Fruit fly (Drosophila melanogaster) whole organism, pupa: Measurements from ENCODE around the gene Cpr100A.

Experiments
- CG10348 ChIP-seq: fragments of 200-800 bp; sonication (Bioruptor generic); IDR thresholded peaks from 2 replicates; pipeline ENCODE4 v1.3.6; 2022; ENCODE audit warnings: missing biosample characterization, missing genetic modification characterization
- CG12605 ChIP-seq: fragments of 200-800 bp; sonication (Bioruptor generic); IDR thresholded peaks from 2 replicates; pipeline ENCODE4 v1.3.6; 2022; ENCODE audit warnings: missing biosample characterization, missing genetic modification characterization
- CG13204 ChIP-seq: fragments of 200-800 bp; sonication (Bioruptor generic); optimal IDR thresholded peaks from 2 replicates; lab custom pipeline; 2018; ENCODE audit warnings: missing biosample characterization, mild to moderate bottlenecking, missing genetic modification characterization, moderate library complexity
- CG14655 ChIP-seq: fragments of 200-800 bp; sonication (Bioruptor generic); optimal IDR thresholded peaks from 3 replicates; lab custom pipeline; 2017; ENCODE audit warnings: mild to moderate bottlenecking, missing biosample characterization, missing genetic modification reagents, missing genetic modification characterization
- CG15710 ChIP-seq: fragments of 200-800 bp; sonication (Bioruptor generic); optimal IDR thresholded peaks from 2 replicates; lab custom pipeline; 2018; ENCODE audit warnings: missing biosample characterization, mild to moderate bottlenecking, missing genetic modification characterization, moderate library complexity
- CG17806 ChIP-seq: fragments of 200-800 bp; sonication (Bioruptor generic); optimal IDR thresholded peaks from 2 replicates; lab custom pipeline; 2018; ENCODE audit warnings: missing biosample characterization, mild to moderate bottlenecking, missing genetic modification characterization, moderate library complexity
- CG32121 ChIP-seq: fragments of 200-800 bp; sonication (Bioruptor generic); IDR thresholded peaks from 2 replicates; pipeline ENCODE4 v1.3.6; 2022; ENCODE audit warnings: missing biosample characterization, missing genetic modification characterization
- CG34367 ChIP-seq: fragments of 200-800 bp; sonication (Bioruptor generic); optimal IDR thresholded peaks from 2 replicates; lab custom pipeline; 2018; ENCODE audit warnings: missing biosample characterization, mild to moderate bottlenecking, missing genetic modification characterization
- CG4496 ChIP-seq: fragments of 200-800 bp; sonication (Bioruptor generic); IDR thresholded peaks from 3 replicates; pipeline ENCODE4 v1.3.6; 2022; ENCODE audit warnings: missing biosample characterization, missing genetic modification characterization
- CG8159 ChIP-seq: fragments of 200-800 bp; sonication (Bioruptor generic); optimal IDR thresholded peaks from 3 replicates; lab custom pipeline; 2018; ENCODE audit warnings: missing biosample characterization, mild to moderate bottlenecking, missing genetic modification characterization, moderate library complexity
- CG8301 ChIP-seq: fragments of 200-800 bp; sonication (Bioruptor generic); optimal IDR thresholded peaks from 2 replicates; lab custom pipeline; 2018; ENCODE audit warnings: missing biosample characterization, mild to moderate bottlenecking, missing genetic modification characterization
- CG9948 ChIP-seq: fragments of 200-800 bp; sonication (Bioruptor generic); optimal IDR thresholded peaks from 2 replicates; lab custom pipeline; 2018; ENCODE audit warnings: missing biosample characterization, mild to moderate bottlenecking, missing genetic modification characterization, moderate library complexity
- D1 ChIP-seq: fragments of 200-800 bp; sonication (Bioruptor generic); optimal IDR thresholded peaks from 2 replicates; lab custom pipeline; 2018; ENCODE audit warnings: missing biosample characterization, mild to moderate bottlenecking, missing genetic modification characterization, moderate library complexity
- EcR ChIP-seq: fragments of 200-800 bp; sonication (Bioruptor generic); optimal IDR thresholded peaks from 3 replicates; lab custom pipeline; 2019; ENCODE audit warnings: missing biosample characterization, missing genetic modification characterization, mild to moderate bottlenecking, moderate library complexity, missing genetic modification reagents
- Ets98B ChIP-seq: fragments of 200-800 bp; sonication (Bioruptor generic); IDR thresholded peaks from 2 replicates; pipeline ENCODE4 v1.3.6; 2022; ENCODE audit warnings: missing biosample characterization, missing genetic modification characterization
- Pif1A ChIP-seq: fragments of 200-800 bp; sonication (Bioruptor generic); optimal IDR thresholded peaks from 3 replicates; lab custom pipeline; 2016; ENCODE audit warnings: missing biosample characterization, missing genetic modification characterization
- Pif1B ChIP-seq: fragments of 200-800 bp; sonication (Bioruptor generic); optimal IDR thresholded peaks from 3 replicates; lab custom pipeline; 2016; ENCODE audit warnings: missing biosample characterization, missing genetic modification characterization
- Snoo ChIP-seq: fragments of 200-800 bp; sonication (Bioruptor generic); optimal IDR thresholded peaks from 3 replicates; lab custom pipeline; 2017; ENCODE audit warnings: missing biosample characterization, mild to moderate bottlenecking, missing genetic modification characterization, inconsistent platforms
- fd96Ca ChIP-seq: fragments of 200-800 bp; sonication (Bioruptor generic); IDR thresholded peaks from 3 replicates; pipeline ENCODE4 v1.3.6; 2022; ENCODE audit warnings: missing biosample characterization, missing genetic modification characterization
- gl ChIP-seq: fragments of 200-800 bp; sonication (Bioruptor generic); optimal IDR thresholded peaks from 2 replicates; lab custom pipeline; 2018; ENCODE audit warnings: missing biosample characterization, mild to moderate bottlenecking, missing genetic modification characterization
- rn ChIP-seq: fragments of 200-800 bp; sonication (Bioruptor generic); IDR thresholded peaks from 2 replicates; pipeline ENCODE4 v1.3.6; 2022; ENCODE audit warnings: missing biosample characterization, missing genetic modification characterization

The Cpr100A gene

DNA sequence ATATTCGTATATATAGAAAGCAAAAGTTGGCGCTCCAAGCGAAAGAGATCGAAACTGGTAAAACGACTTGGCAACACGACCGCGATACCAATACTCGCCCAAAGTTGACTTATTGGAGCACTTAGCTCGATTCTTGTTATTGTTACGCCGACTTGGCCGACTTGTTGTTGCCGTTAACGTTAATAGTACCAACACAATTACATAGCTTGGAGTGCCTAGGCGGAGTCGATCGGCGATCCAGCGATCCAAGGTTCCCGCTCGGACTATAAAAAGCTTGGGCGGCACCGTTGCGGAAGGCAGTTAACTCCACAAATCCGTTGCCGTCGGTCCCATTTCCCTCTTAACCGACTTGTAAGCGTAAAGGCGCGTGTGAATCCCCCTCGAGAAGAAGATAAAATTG, at the start of gene Cpr100A:
Gene Cpr100A, plus strand, starts transcription at position 290 of the 400 bp plus-strand sequence.
- TF ChIP-seq CG14655 (GFP tag; lab: Kevin White, UChicago): no peak
- TF ChIP-seq CG17806 (tag; lab: Kevin White, UChicago): no peak
- TF ChIP-seq Snoo (tag; lab: Kevin White, UChicago): no peak
- TF ChIP-seq CG34367 (tag; lab: Kevin White, UChicago): no peak
- peak; percentile 38 for TF ChIP-seq CG13204 (GFP tag; lab: Kevin White, UChicago)
- TF ChIP-seq CG8159 (tag; lab: Kevin White, UChicago): no peak
- TF ChIP-seq CG15710 (tag; lab: Kevin White, UChicago): no peak
- TF ChIP-seq EcR (GFP tag; lab: Kevin White, UChicago): peak; percentile 57

DNA sequence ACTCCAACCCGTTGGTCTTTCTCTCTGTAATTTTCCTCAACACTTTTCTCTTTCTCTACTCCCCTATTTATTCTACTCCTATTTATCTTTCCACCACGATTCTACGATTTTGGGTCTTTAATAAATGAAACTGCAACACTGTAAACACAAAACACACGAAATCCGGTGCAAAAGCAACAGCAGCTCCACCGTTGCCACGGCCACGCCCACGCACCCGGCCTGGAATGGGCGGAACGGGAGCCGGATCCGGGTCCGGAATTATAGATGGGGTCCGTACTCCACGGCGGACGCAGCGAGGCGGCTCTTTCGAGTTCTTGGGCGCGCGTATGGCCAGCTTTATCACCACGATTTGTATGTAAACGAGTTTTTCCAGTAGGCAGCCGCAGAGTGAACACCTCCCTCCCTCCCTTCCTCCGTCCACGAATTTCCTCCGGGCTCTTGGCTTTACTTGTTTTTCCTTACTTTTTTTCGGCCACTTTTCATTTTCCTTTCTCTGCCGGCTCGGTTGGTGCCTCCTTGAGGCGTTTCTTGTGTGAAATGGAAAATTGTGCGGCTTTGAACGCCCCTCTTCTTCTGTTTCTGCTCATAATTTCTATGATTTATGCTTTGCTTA, 46.5 kb upstream of the Cpr100A start:
- TF ChIP-seq fd96Ca (GFP tag; lab: Robert Waterston, UW) (0 out of 3 replicates have a peak, but pooled peaks have one; percentile 38), CG4496 (GFP tag; lab: Robert Waterston, UW) (peak; percentile 53), CG14655 (GFP tag; lab: Kevin White, UChicago) (no peak)

DNA sequence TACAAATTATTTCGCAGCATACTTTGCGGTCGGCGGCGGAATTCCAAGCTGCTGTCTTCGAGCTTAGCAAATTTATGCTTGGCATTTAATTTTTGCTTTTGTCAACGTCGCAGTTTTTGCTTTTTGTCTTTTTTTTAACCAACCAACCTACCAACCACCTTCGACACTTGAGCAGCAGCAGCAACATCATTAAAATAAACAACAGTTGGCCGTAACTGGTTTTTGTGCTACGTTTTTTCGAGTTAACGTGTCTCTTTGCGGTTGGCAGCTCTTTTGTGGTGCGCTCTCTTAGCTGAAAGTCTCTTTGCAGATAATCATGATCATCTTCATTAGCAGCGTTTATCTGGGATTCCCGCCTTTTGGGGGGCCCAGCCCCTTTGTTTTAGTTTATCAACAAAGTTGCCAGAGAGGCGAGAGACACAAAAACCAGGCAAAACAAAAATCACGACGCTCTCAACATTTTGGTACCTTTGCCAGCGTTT, 45.3 kb upstream of the Cpr100A start:
- TF ChIP-seq Pif1B (GFP tag; lab: Kevin White, UChicago) (peak; percentile 32), CG12605 (GFP tag; lab: Robert Waterston, UW) (peak; percentile 52), Snoo (tag; lab: Kevin White, UChicago) (no peak), CG13204 (GFP tag; lab: Kevin White, UChicago) (peak; percentile 74), CG8301 (tag; lab: Kevin White, UChicago) (no peak), CG4496 (GFP tag; lab: Robert Waterston, UW) (no peak), CG14655 (GFP tag; lab: Kevin White, UChicago) (no peak), CG9948 (tag; lab: Kevin White, UChicago) (no peak), D1 (tag; lab: Kevin White, UChicago) (no peak), fd96Ca (GFP tag; lab: Robert Waterston, UW) (no peak), EcR (GFP tag; lab: Kevin White, UChicago) (peak; percentile 72), CG15710 (tag; lab: Kevin White, UChicago) (peak; percentile 11), CG8159 (tag; lab: Kevin White, UChicago) (peak; percentile 18), CG32121 (GFP tag; lab: Robert Waterston, UW) (no peak), CG34367 (tag; lab: Kevin White, UChicago) (peak; percentile 57), Pif1A (GFP tag; lab: Kevin White, UChicago) (peak; percentile 60), CG17806 (tag; lab: Kevin White, UChicago) (peak; percentile 41), rn (GFP tag; lab: Robert Waterston, UW) (no peak), CG10348 (GFP tag; lab: Robert Waterston, UW) (no peak), gl (tag; lab: Kevin White, UChicago) (peak; percentile 78), Ets98B (GFP tag; lab: Robert Waterston, UW) (peak; percentile 15; the same call in 1 of the 2 replicates)

DNA sequence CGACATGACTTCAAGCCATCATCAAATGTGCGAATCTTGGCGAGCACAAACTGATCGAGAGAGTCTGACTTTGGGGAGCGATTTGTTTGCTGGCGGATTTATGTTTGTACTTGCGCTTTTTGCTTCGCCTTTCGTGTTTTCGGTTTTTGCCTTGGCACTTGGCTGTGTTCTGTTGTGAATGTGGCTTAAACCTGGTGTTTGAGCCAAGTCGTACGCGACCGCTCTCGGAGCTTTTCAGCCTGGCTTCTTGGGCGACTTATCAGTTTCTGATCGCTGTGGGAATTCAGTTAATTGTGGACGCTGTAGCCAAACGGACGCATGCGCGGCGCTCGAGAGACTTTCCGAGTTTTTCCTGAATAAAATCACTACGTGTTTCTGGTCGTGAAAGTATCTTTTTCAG, 39.8 kb upstream of the Cpr100A start, which contains the start of gene CG15544:
Gene CG15544, plus strand, starts transcription at position 276 of the 400 bp plus-strand sequence.
- TF ChIP-seq CG4496 (GFP tag; lab: Robert Waterston, UW) (peak; percentile 62; the same call in 2 of the 3 replicates), Ets98B (GFP tag; lab: Robert Waterston, UW) (peak; percentile 19; the same call in 1 of the 2 replicates), CG17806 (tag; lab: Kevin White, UChicago) (no peak), CG34367 (tag; lab: Kevin White, UChicago) (no peak), gl (tag; lab: Kevin White, UChicago) (no peak), CG15710 (tag; lab: Kevin White, UChicago) (no peak), CG10348 (GFP tag; lab: Robert Waterston, UW) (no peak), EcR (GFP tag; lab: Kevin White, UChicago) (no peak), CG9948 (tag; lab: Kevin White, UChicago) (no peak)

DNA sequence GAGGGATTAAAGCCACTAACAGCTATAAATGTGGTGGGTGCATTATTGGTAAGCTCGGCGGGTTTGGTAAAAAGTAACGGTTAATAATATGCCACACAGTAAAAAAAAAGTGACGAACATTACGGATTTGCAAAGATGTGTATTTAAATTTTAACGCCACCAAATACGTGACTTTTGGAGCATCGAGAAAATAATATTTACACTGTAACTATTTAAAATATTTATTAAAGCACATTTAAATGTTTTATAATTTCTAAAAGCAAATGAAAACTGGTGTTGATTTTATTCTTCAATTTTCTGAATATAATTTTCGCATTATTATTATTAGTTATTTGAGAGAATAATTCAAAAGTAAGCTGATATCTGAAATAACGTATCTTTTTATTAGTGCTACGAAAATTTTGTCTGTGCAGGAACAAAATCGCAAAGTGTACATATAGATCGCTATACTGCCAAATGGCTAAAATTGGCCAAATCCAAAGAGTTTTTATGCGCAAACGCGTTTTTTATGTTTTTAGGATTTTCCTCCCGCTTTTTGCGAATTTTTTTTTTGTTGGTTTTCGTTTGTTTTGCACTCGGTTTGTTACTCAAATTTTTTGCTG, 38.8 kb upstream of the Cpr100A start:
- TF ChIP-seq CG14655 (GFP tag; lab: Kevin White, UChicago): no peak
- no peak for TF ChIP-seq Pif1B (GFP tag; lab: Kevin White, UChicago)
- TF ChIP-seq CG12605 (GFP tag; lab: Robert Waterston, UW): no peak
- no peak for TF ChIP-seq CG17806 (tag; lab: Kevin White, UChicago)
- 0 out of 2 replicates have a peak, but pooled peaks have one; percentile 34 for TF ChIP-seq CG32121 (GFP tag; lab: Robert Waterston, UW)
- no peak for TF ChIP-seq EcR (GFP tag; lab: Kevin White, UChicago)
- TF ChIP-seq CG4496 (GFP tag; lab: Robert Waterston, UW): no peak
- no peak for TF ChIP-seq CG8301 (tag; lab: Kevin White, UChicago)
- no peak for TF ChIP-seq gl (tag; lab: Kevin White, UChicago)
- TF ChIP-seq Snoo (tag; lab: Kevin White, UChicago): peak; percentile 7
- no peak for TF ChIP-seq CG8159 (tag; lab: Kevin White, UChicago)
- no peak for TF ChIP-seq CG13204 (GFP tag; lab: Kevin White, UChicago)
- no peak for TF ChIP-seq D1 (tag; lab: Kevin White, UChicago)
- no peak for TF ChIP-seq CG34367 (tag; lab: Kevin White, UChicago)
- no peak for TF ChIP-seq rn (GFP tag; lab: Robert Waterston, UW)
- no peak for TF ChIP-seq Pif1A (GFP tag; lab: Kevin White, UChicago)
- TF ChIP-seq CG9948 (tag; lab: Kevin White, UChicago): no peak
- TF ChIP-seq Ets98B (GFP tag; lab: Robert Waterston, UW): peak; percentile 44; the same call in 1 of the 2 replicates
- peak; percentile 1 for TF ChIP-seq CG15710 (tag; lab: Kevin White, UChicago)
- TF ChIP-seq fd96Ca (GFP tag; lab: Robert Waterston, UW): no peak
